Worm (Caenorhabditis elegans): ENCODE results near the gene C45B2.3.

DNA sequence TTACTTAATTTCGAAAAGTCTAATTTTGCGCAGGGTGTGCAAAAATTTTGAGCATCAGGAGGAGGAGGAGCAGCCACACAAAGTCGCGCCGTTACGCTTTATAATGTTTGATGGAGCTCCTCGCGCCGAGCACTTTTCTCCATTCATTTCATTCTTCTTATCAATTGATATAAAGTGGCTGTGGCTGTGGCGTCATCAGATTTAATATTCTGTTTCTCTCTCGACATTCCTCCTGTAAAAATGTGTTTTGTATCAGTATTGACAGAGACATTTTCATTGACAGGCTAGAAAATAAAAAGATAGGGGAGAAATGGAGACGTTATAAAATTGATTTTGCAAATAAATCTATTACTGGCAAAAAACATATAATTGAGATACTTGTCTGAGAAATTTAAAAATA, 46.5 kb downstream of the C45B2.3 start:
- TF ChIP-seq nhr-25 (tag; optimal IDR thresholded peaks at IDR 0.05), result no peak
- no peak for TF ChIP-seq unc-62 (GFP tag; optimal IDR thresholded peaks at IDR 0.05)
- TF ChIP-seq nhr-23 (tag; optimal IDR thresholded peaks at IDR 0.05), result no peak
- no peak for TF ChIP-seq R02D3.7 (tag; optimal IDR thresholded peaks at IDR 0.05)
- TF ChIP-seq nhr-76 (tag; optimal IDR thresholded peaks at IDR 0.05), result no peak

Measured in whole organism, L3 larva.